Fruit fly (Drosophila melanogaster): ENCODE data around the gene CG17364.

- TF ChIP-seq Pif1B (GFP tag; optimal IDR thresholded peaks at IDR 0.05) (peak; percentile 93), gl (tag; optimal IDR thresholded peaks at IDR 0.05) (peak; percentile 72), CG8301 (tag; optimal IDR thresholded peaks at IDR 0.05) (peak; percentile 96), Pif1A (GFP tag; optimal IDR thresholded peaks at IDR 0.05) (peak; percentile 94), CG34367 (tag; optimal IDR thresholded peaks at IDR 0.05) (peak; percentile 89), CG32121 (GFP tag; IDR thresholded peaks at IDR 0.05) (peak; percentile 76), CG9948 (tag; optimal IDR thresholded peaks at IDR 0.05) (peak; percentile 93)
Measured at dm6 chr3L:13938470-13939150, 54.6 kb downstream of the CG17364 start.
